Fruit fly (Drosophila melanogaster) whole organism, wandering third instar larva: Measurements from ENCODE around the gene CG16820.
"Not testable (repeated sequence)": the region's sequence is repeated elsewhere in the genome, so short reads cannot be mapped to it uniquely, and the experiment has no call there.

Experiments
- Abd-B ChIP-seq: fragments of >200 bp; optimal IDR thresholded peaks from 2 replicates; lab custom pipeline; 2017; ENCODE audit warnings: missing biosample characterization, missing genetic modification characterization
- CG32264 ChIP-seq: fragments of 200-800 bp; sonication (Bioruptor generic); optimal IDR thresholded peaks from 2 replicates; lab custom pipeline; 2016; ENCODE audit warnings: missing biosample characterization, missing genetic modification characterization
- CrebA ChIP-seq: fragments of 200-800 bp; sonication (Bioruptor generic); optimal IDR thresholded peaks from 2 replicates; lab custom pipeline; 2016; ENCODE audit warnings: missing biosample characterization, mild to moderate bottlenecking, missing genetic modification characterization, borderline replicate concordance
- Dfd ChIP-seq: fragments of >200 bp; optimal IDR thresholded peaks from 2 replicates; lab custom pipeline; 2017; ENCODE audit warnings: missing biosample characterization, missing genetic modification characterization
- Dif ChIP-seq: fragments of 200-275, 200-300 bp; sonication (Bioruptor generic); optimal IDR thresholded peaks from 2 replicates; lab custom pipeline; 2018; ENCODE audit warnings: missing biosample characterization, missing genetic modification characterization; ENCODE audit not compliant: partially characterized antibody
- GATAd ChIP-seq: sonication (Bioruptor generic); optimal IDR thresholded peaks from 2 replicates; lab custom pipeline; 2016; ENCODE audit warnings: missing biosample characterization, missing genetic modification characterization
- HLH106 ChIP-seq: fragments of 200-800 bp; optimal IDR thresholded peaks from 3 replicates; lab custom pipeline; 2019; ENCODE audit warnings: missing biosample characterization, mild to moderate bottlenecking, missing genetic modification characterization, moderate library complexity
- Hnf4 ChIP-seq: fragments of 200-800 bp; sonication (Bioruptor generic); optimal IDR thresholded peaks from 2 replicates; lab custom pipeline; 2016; ENCODE audit warnings: missing biosample characterization, mild to moderate bottlenecking, missing genetic modification characterization
- Hr83 ChIP-seq: fragments of 200-300 bp; sonication (Bioruptor generic); optimal IDR thresholded peaks from 2 replicates; lab custom pipeline; 2016; ENCODE audit warnings: missing biosample characterization, mild to moderate bottlenecking, missing genetic modification characterization, moderate library complexity; ENCODE audit not compliant: poor library complexity, severe bottlenecking
- Jra ChIP-seq: sonication (Bioruptor generic); optimal IDR thresholded peaks from 2 replicates; lab custom pipeline; 2016; ENCODE audit warnings: missing biosample characterization, missing genetic modification characterization
- Myc ChIP-seq: fragments of >200 bp; optimal IDR thresholded peaks from 2 replicates; lab custom pipeline; 2017
- N ChIP-seq: fragments of >200 bp; optimal IDR thresholded peaks from 2 replicates; lab custom pipeline; 2018; ENCODE audit warnings: missing biosample characterization, missing external identifiers, missing genetic modification characterization
- OdsH ChIP-seq: fragments of 200-800 bp; sonication (Bioruptor generic); optimal IDR thresholded peaks from 2 replicates; lab custom pipeline; 2016; ENCODE audit warnings: missing biosample characterization, mild to moderate bottlenecking, missing genetic modification characterization
- Rel ChIP-seq, 2 experiments: fragments of 200-800 bp; sonication (Bioruptor generic) in 1 of 2; optimal IDR thresholded peaks; 2 replicates in 1 of 2; 3 replicates in 1 of 2; lab custom pipeline; 2016 to 2019; ENCODE audit warnings: mild to moderate bottlenecking in 2 of 2, missing biosample characterization in 2 of 2, missing genetic modification characterization in 2 of 2, moderate library complexity in 1 of 2
- Vsx2 ChIP-seq: fragments of 200-300, 225-300 bp; sonication (Bioruptor generic); optimal IDR thresholded peaks from 2 replicates; lab custom pipeline; 2018; ENCODE audit warnings: missing biosample characterization, missing genetic modification characterization; ENCODE audit not compliant: partially characterized antibody
- br ChIP-seq: fragments of 200-800 bp; sonication (Bioruptor generic); optimal IDR thresholded peaks from 2 replicates; lab custom pipeline; 2016; ENCODE audit warnings: missing biosample characterization, missing genetic modification characterization
- brk ChIP-seq: fragments of 200-800 bp; sonication (Bioruptor generic); optimal IDR thresholded peaks from 2 replicates; lab custom pipeline; 2016; ENCODE audit warnings: missing biosample characterization, mild to moderate bottlenecking, missing genetic modification characterization
- dl ChIP-seq, 2 experiments: fragments of 175-275, 200-275 bp in 1 of 2; fragments of 200-275 bp in 1 of 2; sonication (Bioruptor generic); optimal IDR thresholded peaks; lab custom pipeline; 2018; ENCODE audit warnings: mild to moderate bottlenecking in 2 of 2, missing biosample characterization in 2 of 2, missing genetic modification characterization in 2 of 2, moderate library complexity in 2 of 2; ENCODE audit not compliant: partially characterized antibody in 2 of 2, insufficient read depth in 1 of 2
- dmrt93B ChIP-seq: fragments of 200-800 bp; sonication (Bioruptor generic); optimal IDR thresholded peaks from 2 replicates; lab custom pipeline; 2018; ENCODE audit warnings: missing biosample characterization, mild to moderate bottlenecking, missing genetic modification characterization
- dsf ChIP-seq: sonication (Bioruptor generic); optimal IDR thresholded peaks from 2 replicates; lab custom pipeline; 2016; ENCODE audit warnings: missing biosample characterization, missing genetic modification characterization, borderline replicate concordance
- ey ChIP-seq: fragments of 200-800 bp; sonication (Bioruptor generic); optimal IDR thresholded peaks from 2 replicates; lab custom pipeline; 2016; ENCODE audit warnings: missing biosample characterization, missing genetic modification characterization
- foxo ChIP-seq, 2 experiments: fragments of 200-800 bp; sonication (Bioruptor generic); optimal IDR thresholded peaks; 2 replicates in 1 of 2; 3 replicates in 1 of 2; lab custom pipeline; 2016 to 2017; ENCODE audit warnings: missing biosample characterization in 2 of 2, missing genetic modification characterization in 2 of 2
- fru ChIP-seq: fragments of 200-800 bp; sonication (Bioruptor generic); optimal IDR thresholded peaks from 3 replicates; lab custom pipeline; 2016; ENCODE audit warnings: missing biosample characterization, mild to moderate bottlenecking, missing genetic modification characterization
- h ChIP-seq: fragments of 200-800 bp; sonication (Bioruptor generic); optimal IDR thresholded peaks from 3 replicates; lab custom pipeline; 2016; ENCODE audit warnings: missing biosample characterization, mild to moderate bottlenecking, missing genetic modification characterization
- jim ChIP-seq: fragments of 175-275, 200-325 bp; sonication (Bioruptor generic); optimal IDR thresholded peaks from 2 replicates; lab custom pipeline; 2016; ENCODE audit warnings: missing biosample characterization, mild to moderate bottlenecking, missing genetic modification characterization
- pan ChIP-seq: fragments of >200 bp; optimal IDR thresholded peaks from 2 replicates; lab custom pipeline; 2017
- psq ChIP-seq: fragments of 200-800 bp; sonication (Bioruptor generic); optimal IDR thresholded peaks from 3 replicates; lab custom pipeline; 2017; ENCODE audit warnings: missing biosample characterization, mild to moderate bottlenecking, missing genetic modification characterization, moderate library complexity
- rgr ChIP-seq: fragments of 200-800 bp; sonication (Bioruptor generic); optimal IDR thresholded peaks from 3 replicates; lab custom pipeline; 2016; ENCODE audit warnings: missing biosample characterization, mild to moderate bottlenecking, missing genetic modification characterization
- sage ChIP-seq: fragments of 200-800 bp; sonication (Bioruptor generic); optimal IDR thresholded peaks from 2 replicates; lab custom pipeline; 2016; ENCODE audit warnings: missing biosample characterization, mild to moderate bottlenecking, missing genetic modification characterization
- sv ChIP-seq: fragments of 200-800 bp; sonication (Bioruptor generic); optimal IDR thresholded peaks from 3 replicates; lab custom pipeline; 2016; ENCODE audit warnings: missing biosample characterization, missing genetic modification characterization
- tai ChIP-seq: sonication (Bioruptor generic); optimal IDR thresholded peaks from 2 replicates; lab custom pipeline; 2016; ENCODE audit warnings: missing biosample characterization, missing genetic modification characterization
- usp ChIP-seq: fragments of >200 bp; optimal IDR thresholded peaks from 2 replicates; lab custom pipeline; 2017; ENCODE audit warnings: missing biosample characterization, missing genetic modification characterization
- woc ChIP-seq: sonication (Bioruptor generic); optimal IDR thresholded peaks from 2 replicates; lab custom pipeline; 2016; ENCODE audit warnings: missing biosample characterization, mild to moderate bottlenecking, missing genetic modification characterization

CG16820 gene

DNA sequence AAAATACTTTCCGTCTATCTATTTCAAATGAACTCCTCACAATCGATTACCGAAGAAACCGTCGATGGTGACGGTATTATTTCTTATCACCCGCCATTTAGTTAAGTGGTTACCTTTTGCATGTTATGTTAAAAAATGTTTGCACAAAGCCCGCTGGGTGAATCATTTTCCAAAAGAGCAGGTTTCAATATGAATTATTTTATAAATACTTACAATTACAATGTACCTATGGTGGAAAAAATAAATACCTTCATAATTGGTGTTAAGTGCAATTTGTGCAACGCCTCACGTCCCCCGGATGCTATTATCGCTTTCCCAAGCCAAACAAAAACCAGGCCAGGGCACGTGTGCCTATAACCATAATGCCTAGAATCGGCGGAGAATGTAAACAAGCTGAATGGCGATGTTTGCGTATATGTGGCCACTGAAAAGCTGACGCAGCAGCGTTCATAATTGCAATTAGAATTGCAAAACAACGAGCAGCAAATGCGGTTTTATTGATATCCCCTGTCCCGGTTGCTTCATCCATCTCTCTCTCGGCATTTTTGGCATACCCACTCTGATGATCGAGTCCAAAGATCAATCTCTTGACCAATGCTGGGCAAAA is 39.1 kb upstream of the CG16820 start:
- no peak for TF ChIP-seq woc (GFP tag; lab: Kevin White, UChicago)
- no peak for TF ChIP-seq Hr83 (GFP tag; lab: Kevin White, UChicago)
- no peak for TF ChIP-seq foxo (GFP tag; optimal IDR thresholded peaks at IDR 0.05; lab: Kevin White, UChicago)
- TF ChIP-seq Rel (GFP tag; optimal IDR thresholded peaks at IDR 0.05; lab: Kevin White, UChicago): no peak
- TF ChIP-seq Rel (tag; optimal IDR thresholded peaks at IDR 0.05; lab: Kevin White, UChicago): no peak
- TF ChIP-seq Vsx2 (GFP tag; lab: Kevin White, UChicago): no peak
- no peak for TF ChIP-seq h (GFP tag; lab: Kevin White, UChicago)
- no peak for TF ChIP-seq CG32264
- no peak for TF ChIP-seq br
- TF ChIP-seq dmrt93B (GFP tag; lab: Kevin White, UChicago): no peak

DNA sequence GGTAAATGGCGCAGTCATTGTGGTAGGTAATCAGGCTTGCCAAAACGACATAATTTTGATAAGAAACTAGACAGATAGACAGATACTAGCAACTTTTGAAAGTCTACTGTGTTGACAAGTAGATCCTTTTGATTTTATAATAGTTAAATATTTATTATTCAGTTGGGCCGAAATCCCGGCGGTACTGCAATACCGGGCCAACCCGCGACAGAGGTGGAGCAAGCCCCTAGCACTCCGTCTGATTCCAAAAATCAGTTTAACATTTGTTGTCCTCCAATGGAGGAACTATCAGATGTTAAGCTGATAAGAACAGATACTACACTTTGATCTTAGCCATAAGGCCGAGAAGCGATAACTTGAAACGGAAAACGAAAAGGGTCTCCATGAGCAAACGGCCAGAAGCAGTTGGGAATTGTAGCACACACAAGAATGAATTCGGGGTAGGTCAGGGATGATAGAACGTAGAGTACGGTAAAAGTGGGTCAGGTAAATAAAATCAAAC is 34.2 kb upstream of the CG16820 start, which contains the start of gene CG15482:
CG15482 (minus strand) TSS at position 51 of the 502 bp plus-strand sequence.
- TF ChIP-seq dsf; sv (GFP tag; lab: Kevin White, UChicago); brk (GFP tag; lab: Kevin White, UChicago): not testable (repeated sequence)

DNA sequence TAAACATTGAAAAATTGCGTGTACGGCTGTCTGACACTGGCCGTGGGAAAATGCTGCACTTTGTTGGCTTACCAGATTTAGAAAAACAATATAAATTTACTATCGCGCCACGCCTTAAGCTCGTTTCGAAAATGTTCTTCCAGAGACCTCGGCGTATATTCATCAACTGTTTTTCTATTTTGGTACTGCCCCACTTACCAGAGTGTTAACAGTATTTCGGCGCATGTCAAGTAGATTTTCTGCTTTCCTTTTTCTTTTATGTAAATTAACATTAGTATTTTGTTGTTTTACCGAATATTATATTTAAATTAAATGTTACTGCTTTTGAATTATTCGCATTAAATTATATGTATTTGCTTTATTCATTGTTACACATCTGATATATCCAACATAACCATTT is 31.0 kb upstream of the CG16820 start, which contains the start of gene kek4:
kek4 (minus strand) TSS at position 341 of the 400 bp plus-strand sequence.
- TF ChIP-seq sage: no peak
- TF ChIP-seq Rel (GFP tag; optimal IDR thresholded peaks at IDR 0.05; lab: Kevin White, UChicago): no peak
- TF ChIP-seq Rel (tag; optimal IDR thresholded peaks at IDR 0.05; lab: Kevin White, UChicago): peak; percentile 69

DNA sequence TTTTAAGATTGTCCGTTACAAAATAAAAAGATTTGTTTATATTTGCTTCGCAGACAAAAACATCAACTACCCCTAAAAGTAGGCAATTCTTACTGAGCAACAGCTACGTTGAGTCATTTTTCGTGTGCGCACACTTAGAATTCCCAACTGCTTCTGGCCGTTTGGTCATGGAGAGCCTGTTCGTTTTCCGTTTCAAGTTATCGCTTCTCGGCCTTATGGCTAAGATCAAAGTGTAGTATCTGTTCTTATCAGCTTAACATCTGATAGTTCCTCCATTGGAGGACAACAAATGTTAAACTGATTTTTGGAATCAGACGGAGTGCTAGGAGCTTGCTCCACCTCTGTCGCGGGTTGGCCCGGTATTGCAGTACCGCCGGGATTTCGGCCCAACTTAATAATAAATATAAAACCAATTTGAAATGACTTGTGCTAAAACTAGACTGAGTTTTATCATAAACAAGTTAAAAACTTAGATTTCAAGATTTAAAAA is 30.3 kb upstream of the CG16820 start:
- TF ChIP-seq Hnf4 (GFP tag; lab: Kevin White, UChicago) (peak; percentile 82), ey (GFP tag; lab: Kevin White, UChicago) (peak; percentile 6), jim (GFP tag; lab: Kevin White, UChicago) (peak; percentile 26), HLH106 (peak; percentile 43), Hr83 (GFP tag; lab: Kevin White, UChicago) (peak; percentile 2), br (peak; percentile 64), h (GFP tag; lab: Kevin White, UChicago) (peak; percentile 77), fru (GFP tag; lab: Kevin White, UChicago) (peak; percentile 69), foxo (GFP tag; optimal IDR thresholded peaks at IDR 0.05; lab: Kevin White, UChicago) (peak in 1 of 2 experiments; percentile 61), psq (GFP tag; lab: Kevin White, UChicago) (peak; percentile 9), woc (GFP tag; lab: Kevin White, UChicago) (peak; percentile 55), Myc (lab: Kevin White, UChicago) (peak; percentile 5), OdsH (GFP tag; lab: Kevin White, UChicago) (peak; percentile 25)

DNA sequence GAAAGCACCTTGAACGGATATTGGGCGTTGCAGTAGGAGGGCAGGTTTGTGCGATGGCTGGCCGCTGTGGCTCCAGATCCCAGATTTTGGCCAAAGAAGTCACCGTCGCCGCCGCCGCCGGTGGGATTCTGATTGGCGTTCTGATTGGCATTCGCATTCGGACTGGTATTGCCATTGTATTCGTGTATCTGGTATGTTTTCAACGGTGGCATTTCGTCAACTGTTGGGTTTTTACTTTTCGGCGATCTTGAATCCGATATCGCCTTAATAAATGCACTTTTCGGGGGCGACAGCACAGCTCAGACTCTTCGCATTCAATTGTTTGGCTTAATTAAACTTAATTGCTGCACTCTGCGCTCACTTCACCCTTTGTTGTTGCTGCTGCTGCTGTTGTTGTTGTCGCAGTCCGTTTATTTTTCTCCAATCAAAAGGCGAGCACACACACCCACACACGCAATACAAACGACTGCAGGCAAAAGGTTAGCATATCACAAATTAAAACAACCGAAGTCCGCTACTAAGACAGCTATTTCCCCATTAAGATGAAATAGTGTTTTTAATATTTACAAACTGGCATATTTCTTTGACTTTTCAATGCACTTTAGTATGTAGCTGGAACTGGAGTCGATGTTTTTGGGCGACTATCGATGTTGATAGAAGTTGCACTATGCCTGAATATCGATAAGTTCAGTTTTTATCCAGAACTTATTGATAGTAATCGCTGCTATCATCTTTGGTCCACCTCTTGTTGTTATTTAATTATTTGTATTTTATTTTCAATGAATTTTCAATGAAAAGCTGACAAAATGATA is 26.5 kb upstream of the CG16820 start, which contains the start of the genes CG9426 and mRF1:
CG9426 (minus strand) TSS at position 643 of the 812 bp plus-strand sequence.
mRF1 (plus strand) TSS at position 699 of the 812 bp plus-strand sequence.
- TF ChIP-seq HLH106: peak; percentile 20
- TF ChIP-seq CrebA (GFP tag; lab: Kevin White, UChicago): no peak
- no peak for TF ChIP-seq sv (GFP tag; lab: Kevin White, UChicago)
- TF ChIP-seq Dif: no peak
- TF ChIP-seq foxo (GFP tag; optimal IDR thresholded peaks at IDR 0.05; lab: Kevin White, UChicago): no peak
- TF ChIP-seq usp (GFP tag; lab: Kevin White, UChicago): no peak
- TF ChIP-seq N (GFP tag; lab: Kevin White, UChicago): no peak
- no peak for TF ChIP-seq tai
- TF ChIP-seq GATAd (GFP tag; lab: Kevin White, UChicago): no peak
- no peak for TF ChIP-seq dmrt93B (GFP tag; lab: Kevin White, UChicago)
- TF ChIP-seq Vsx2 (GFP tag; lab: Kevin White, UChicago): no peak
- no peak for TF ChIP-seq Abd-B (GFP tag; lab: Kevin White, UChicago)
- no peak for TF ChIP-seq pan (lab: Kevin White, UChicago)
- TF ChIP-seq sage: no peak
- TF ChIP-seq ey (GFP tag; lab: Kevin White, UChicago): no peak
- TF ChIP-seq OdsH (GFP tag; lab: Kevin White, UChicago): no peak
- TF ChIP-seq CG32264: no peak
- no peak for TF ChIP-seq jim (GFP tag; lab: Kevin White, UChicago)
- TF ChIP-seq rgr (GFP tag; lab: Kevin White, UChicago): peak; percentile 41
- TF ChIP-seq psq (GFP tag; lab: Kevin White, UChicago): peak; percentile 15
- peak; percentile 55 for TF ChIP-seq h (GFP tag; lab: Kevin White, UChicago)
- peak; percentile 0 for TF ChIP-seq fru (GFP tag; lab: Kevin White, UChicago)
- TF ChIP-seq br: peak; percentile 41
- no peak for TF ChIP-seq dl (GFP tag; optimal IDR thresholded peaks at IDR 0.05; lab: Kevin White, UChicago; ENCODE audit: insufficient read depth in 1 of 2, partially characterized antibody in 2 of 2)
- TF ChIP-seq Hnf4 (GFP tag; lab: Kevin White, UChicago): peak; percentile 79
- no peak for TF ChIP-seq Rel (GFP tag; optimal IDR thresholded peaks at IDR 0.05; lab: Kevin White, UChicago)
- peak; percentile 1 for TF ChIP-seq Rel (tag; optimal IDR thresholded peaks at IDR 0.05; lab: Kevin White, UChicago)
- no peak for TF ChIP-seq brk (GFP tag; lab: Kevin White, UChicago)
- TF ChIP-seq Dfd (GFP tag; lab: Kevin White, UChicago): no peak
- TF ChIP-seq Jra (GFP tag; lab: Kevin White, UChicago): peak; percentile 37
- TF ChIP-seq dsf: no peak
